Worm (Caenorhabditis elegans): ENCODE measurements around the gene flap-1.

flap-1 gene

DNA sequence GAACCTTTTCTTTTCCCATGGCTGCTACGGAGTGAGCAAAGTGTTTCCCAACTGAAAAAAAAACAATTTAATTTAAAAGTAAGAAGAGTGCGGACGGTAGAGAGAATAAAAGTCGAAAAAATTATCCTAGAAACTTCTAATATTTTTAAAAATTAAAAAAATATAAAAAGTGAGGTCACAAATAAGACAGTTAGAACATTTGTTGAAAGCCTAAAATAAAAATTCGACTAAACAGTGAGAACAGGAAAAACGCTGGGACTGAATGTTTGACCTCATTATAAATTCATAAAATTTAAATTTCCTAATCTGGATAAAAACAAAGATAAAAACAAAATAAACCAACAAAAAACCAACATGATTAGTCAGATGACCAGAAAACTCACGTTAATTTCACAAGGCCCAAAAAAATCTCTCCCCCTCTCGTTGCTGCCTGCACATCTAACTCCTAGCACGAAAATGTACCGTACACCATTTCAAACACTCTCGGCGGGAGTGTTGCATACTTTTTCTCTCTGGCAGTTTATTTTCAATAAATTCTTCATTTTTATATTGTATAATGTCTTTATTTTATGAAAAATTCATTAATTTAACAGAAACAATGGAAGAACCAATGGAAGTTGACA is 43.1 kb upstream of the flap-1 start, which contains the start of the genes eef-1A.1 and rfc-4 (continued):
- peak; percentile 86 for TF ChIP-seq blmp-1 (tag; optimal IDR thresholded peaks at IDR 0.05; ENCODE audit: insufficient read depth)
- peak; percentile 90 for TF ChIP-seq ama-1 (optimal IDR thresholded peaks at IDR 0.05)
- peak; percentile 100 for TF ChIP-seq C34F6.9 (tag; optimal IDR thresholded peaks at IDR 0.05)
- peak; percentile 99 for TF ChIP-seq nhr-129 (tag; optimal IDR thresholded peaks at IDR 0.05)
- TF ChIP-seq elt-3 (tag; optimal IDR thresholded peaks at IDR 0.05): no peak
- TF ChIP-seq fos-1 (tag; optimal IDR thresholded peaks at IDR 0.05): peak; percentile 98
- peak; percentile 98 for TF ChIP-seq nhr-25 (tag; optimal IDR thresholded peaks at IDR 0.05)
- TF ChIP-seq nhr-10 (tag; optimal IDR thresholded peaks at IDR 0.05): peak; percentile 18
- peak; percentile 98 for TF ChIP-seq lin-11 (tag; optimal IDR thresholded peaks at IDR 0.05)
- no peak for TF ChIP-seq alr-1 (tag; optimal IDR thresholded peaks at IDR 0.05)
- TF ChIP-seq nhr-77 (tag; optimal IDR thresholded peaks at IDR 0.05): peak; percentile 71
- TF ChIP-seq ZK546.5 (tag; optimal IDR thresholded peaks at IDR 0.05): peak; percentile 98
- no peak for TF ChIP-seq nhr-23 (tag; optimal IDR thresholded peaks at IDR 0.05)
- TF ChIP-seq Y55F3AM.14 (GFP tag; optimal IDR thresholded peaks at IDR 0.05): peak; percentile 88
- peak; percentile 99 for TF ChIP-seq unc-55 (GFP tag; optimal IDR thresholded peaks at IDR 0.05)
- TF ChIP-seq lsy-2 (tag; optimal IDR thresholded peaks at IDR 0.05): peak; percentile 98 to 100

DNA sequence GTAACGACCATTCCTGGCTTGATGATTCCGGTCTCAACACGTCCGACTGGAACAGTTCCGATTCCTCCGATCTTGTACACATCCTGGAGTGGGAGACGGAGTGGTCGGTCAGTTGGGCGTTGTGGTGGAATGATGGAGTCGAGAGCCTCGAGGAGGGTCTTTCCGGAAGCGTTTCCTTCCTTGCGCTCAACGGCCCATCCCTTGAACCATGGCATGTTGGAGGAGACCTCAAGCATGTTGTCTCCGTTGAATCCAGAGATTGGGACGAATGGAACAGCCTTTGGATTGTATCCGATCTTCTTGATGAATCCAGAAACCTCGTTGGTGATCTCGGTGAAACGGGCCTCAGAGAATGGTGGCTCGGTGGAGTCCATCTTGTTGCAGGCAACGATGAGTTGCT is 42.1 kb upstream of the flap-1 start:
- TF ChIP-seq ceh-16 (tag; optimal IDR thresholded peaks at IDR 0.05) (no peak), nhr-12 (tag; optimal IDR thresholded peaks at IDR 0.05) (no peak), nhr-77 (tag; optimal IDR thresholded peaks at IDR 0.05) (no peak)

DNA sequence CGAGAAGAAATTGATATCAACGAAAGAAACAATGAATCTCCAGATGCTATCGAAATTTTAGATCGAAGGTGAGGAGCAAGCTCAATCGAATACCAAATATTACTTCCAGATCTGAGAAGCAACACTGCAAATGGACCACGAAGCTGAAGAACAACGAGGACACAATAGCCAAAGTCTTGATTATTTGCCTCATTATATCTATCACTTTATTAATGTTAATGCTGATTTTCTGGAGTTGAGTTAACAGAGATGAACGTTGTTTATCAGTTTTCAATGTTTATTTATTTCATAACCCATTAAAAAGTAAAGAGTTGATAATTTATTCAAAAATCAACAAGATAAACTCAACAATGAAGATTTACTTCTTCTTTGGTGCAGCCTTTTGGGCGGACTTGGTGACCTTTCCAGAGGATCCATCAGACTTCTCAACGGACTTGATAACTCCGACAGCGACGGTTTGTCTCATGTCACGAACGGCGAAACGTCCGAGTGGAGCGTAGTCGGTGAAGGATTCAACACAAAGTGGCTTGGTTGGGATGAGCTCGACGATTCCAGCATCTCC is 41.2 kb upstream of the flap-1 start:
- TF ChIP-seq Y55F3AM.14 (GFP tag; optimal IDR thresholded peaks at IDR 0.05) (peak; percentile 20), nhr-21 (tag; optimal IDR thresholded peaks at IDR 0.05) (peak; percentile 6), ceh-16 (tag; optimal IDR thresholded peaks at IDR 0.05) (no peak), lsy-2 (tag; optimal IDR thresholded peaks at IDR 0.05) (peak in 1 of 2 experiments; percentile 2), lin-39 (tag; optimal IDR thresholded peaks at IDR 0.05) (no peak)

DNA sequence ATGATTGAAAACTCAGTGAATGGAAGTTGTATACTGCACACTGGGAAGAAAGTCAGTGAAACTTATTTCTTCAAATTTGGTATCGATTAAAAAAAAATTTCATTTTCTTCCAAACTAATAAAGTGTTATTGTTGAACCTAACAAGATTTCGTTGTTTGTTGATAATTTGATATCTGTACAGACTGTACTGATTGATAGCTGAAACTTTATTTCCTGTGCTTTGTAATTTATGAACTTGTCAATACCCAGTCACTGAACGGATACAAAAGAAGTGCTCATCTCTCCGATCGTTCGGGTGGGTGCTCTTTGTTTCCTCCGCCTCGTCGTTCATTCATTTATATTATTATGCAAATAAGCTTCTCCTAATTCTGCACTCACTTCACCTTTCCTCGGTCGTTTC is 40.5 kb upstream of the flap-1 start, which contains the start of gene F31E3.12:
TSS of gene F31E3.12 (plus strand) at position 301 of the 400 bp plus-strand sequence.
- TF ChIP-seq Y55F3AM.14 (GFP tag; optimal IDR thresholded peaks at IDR 0.05): no peak
- no peak for TF ChIP-seq skn-1 (tag; optimal IDR thresholded peaks at IDR 0.05)
- TF ChIP-seq sma-3 (GFP tag; optimal IDR thresholded peaks at IDR 0.05): no peak
- no peak for TF ChIP-seq nhr-6 (tag; optimal IDR thresholded peaks at IDR 0.05)
- no peak for TF ChIP-seq elt-1 (tag; optimal IDR thresholded peaks at IDR 0.05)
- no peak for TF ChIP-seq unc-55 (GFP tag; optimal IDR thresholded peaks at IDR 0.05)
- TF ChIP-seq peb-1 (tag; optimal IDR thresholded peaks at IDR 0.05): no peak
- no peak for TF ChIP-seq F13H6.1 (tag; optimal IDR thresholded peaks at IDR 0.05)
- TF ChIP-seq lin-39 (tag; optimal IDR thresholded peaks at IDR 0.05): no peak
- TF ChIP-seq lin-13 (GFP tag; optimal IDR thresholded peaks at IDR 0.05): no peak
- TF ChIP-seq ceh-16 (tag; optimal IDR thresholded peaks at IDR 0.05): no peak
- TF ChIP-seq nhr-12 (tag; optimal IDR thresholded peaks at IDR 0.05): no peak
- no peak for TF ChIP-seq nhr-25 (tag; optimal IDR thresholded peaks at IDR 0.05)
- no peak for TF ChIP-seq nhr-23 (tag; optimal IDR thresholded peaks at IDR 0.05)
- TF ChIP-seq nhr-77 (tag; optimal IDR thresholded peaks at IDR 0.05): no peak

DNA sequence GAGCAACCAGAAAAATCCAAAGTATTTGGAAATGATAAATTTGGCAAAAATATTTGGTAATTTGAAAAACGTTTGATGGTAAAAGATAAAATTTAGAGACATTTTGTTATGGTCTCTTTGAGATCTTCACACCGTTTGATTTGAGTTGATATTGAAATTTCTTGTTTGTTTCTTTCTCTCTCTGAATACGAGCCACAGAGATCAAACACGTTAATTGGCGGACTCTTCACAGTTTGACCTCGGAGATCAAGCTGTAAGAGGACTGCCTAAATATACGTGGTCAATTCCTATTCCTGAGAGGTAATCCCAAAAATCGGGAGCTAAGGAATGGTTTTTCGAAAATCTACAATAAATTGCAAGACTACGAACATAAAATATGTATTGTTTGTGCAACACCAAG is 40.0 kb upstream of the flap-1 start:
- TF ChIP-seq lin-39 (tag; optimal IDR thresholded peaks at IDR 0.05): no peak
- no peak for TF ChIP-seq mab-5 (tag; optimal IDR thresholded peaks at IDR 0.05)

DNA sequence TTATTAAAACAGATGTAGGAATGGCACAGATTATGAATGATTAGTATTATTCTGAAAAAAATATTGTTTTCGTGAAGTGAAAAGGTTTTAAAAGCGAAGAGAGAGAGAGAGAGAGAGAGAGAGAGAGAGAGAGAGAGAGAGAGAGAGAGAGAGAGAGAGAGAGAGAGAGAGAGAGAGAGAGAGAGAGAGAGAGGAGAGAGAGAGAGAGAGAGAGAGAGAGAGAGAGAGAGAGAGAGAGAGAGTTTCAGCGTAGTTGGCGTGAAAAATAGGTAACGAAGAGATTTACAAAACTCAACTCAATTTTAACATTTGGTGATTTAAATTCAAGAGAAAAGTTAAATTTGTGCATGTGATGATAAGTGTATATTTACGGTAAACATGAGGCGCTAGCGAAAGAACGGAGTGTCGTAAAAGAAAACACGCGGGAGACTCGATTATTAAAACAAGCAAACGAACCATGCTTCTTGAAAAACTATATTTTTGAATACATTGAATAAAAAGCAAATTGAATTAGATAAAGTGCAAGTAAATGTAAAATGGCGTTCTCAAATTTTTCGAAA is 39.5 kb upstream of the flap-1 start, which contains the start of gene panl-2:
TSS of gene panl-2 (minus strand) at position 51 of the 560 bp plus-strand sequence.
- TF ChIP-seq F13H6.1 (tag; optimal IDR thresholded peaks at IDR 0.05) (no peak), unc-55 (GFP tag; optimal IDR thresholded peaks at IDR 0.05) (peak; percentile 77), gmeb-1 (tag; optimal IDR thresholded peaks at IDR 0.05) (peak; percentile 86), ztf-1 (GFP tag; conservative IDR thresholded peaks at IDR 0.05) (no peak), crh-2 (tag; optimal IDR thresholded peaks at IDR 0.05) (peak; percentile 34), lin-13 (GFP tag; optimal IDR thresholded peaks at IDR 0.05) (peak; percentile 28), R02D3.7 (tag; optimal IDR thresholded peaks at IDR 0.05) (peak; percentile 80), nhr-25 (tag; optimal IDR thresholded peaks at IDR 0.05) (no peak), sma-9 (GFP tag; optimal IDR thresholded peaks at IDR 0.05) (peak; percentile 32), sma-9 (tag; optimal IDR thresholded peaks at IDR 0.05) (no peak), C34F6.9 (tag; optimal IDR thresholded peaks at IDR 0.05) (peak; percentile 71), nhr-129 (tag; optimal IDR thresholded peaks at IDR 0.05) (peak; percentile 57), lsy-2 (tag; optimal IDR thresholded peaks at IDR 0.05) (peak; percentile 60 to 87)
